Worm (Caenorhabditis elegans): ENCODE results near the gene F10G7.9.

ce11 chrII:4661278-4661677 is 45.0 kb downstream of the F10G7.9 start, which contains the start of gene T05A7.13:
- TF ChIP-seq nfya-1 (tag; optimal IDR thresholded peaks at IDR 0.05; ENCODE audit: insufficient read depth) (no peak), aly-2 (tag; optimal IDR thresholded peaks at IDR 0.05) (no peak)

All from whole organism, L3 larva.